Worm (Caenorhabditis elegans): ENCODE data around the gene C46C2.5.

DNA sequence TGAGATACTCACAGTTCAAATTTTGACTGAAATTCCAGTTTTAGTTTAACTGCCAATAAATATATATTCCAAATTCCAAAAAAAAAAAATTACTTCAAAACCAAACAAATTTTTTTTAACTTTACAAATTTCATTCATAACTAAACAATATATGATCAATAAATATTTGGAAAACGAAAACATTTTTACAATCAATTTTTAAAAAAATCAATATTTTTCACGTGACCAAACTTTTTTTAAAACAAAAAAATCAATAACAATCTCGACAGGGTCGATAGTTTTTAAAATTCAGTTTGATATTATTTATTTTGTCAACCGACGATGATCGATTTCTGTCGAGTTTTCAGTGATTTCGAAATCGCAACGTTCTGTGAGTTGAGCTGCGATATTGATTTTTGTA lies 42.2 kb downstream of the C46C2.5 start, which contains the start of gene F23B2.7:
- TF ChIP-seq efl-3 (GFP tag; optimal IDR thresholded peaks at IDR 0.05) = no peak
- no peak for TF ChIP-seq nhr-237 (tag; optimal IDR thresholded peaks at IDR 0.05)
- TF ChIP-seq egl-27 (tag; optimal IDR thresholded peaks at IDR 0.05) = no peak

All from whole organism, L1 larva.